Worm (Caenorhabditis elegans) whole organism, mixed stage, embryonic: ENCODE data around the gene rpl-36.

Experiments
- bed-3 ChIP-seq: fragments of 200-800 bp; sonication (Bioruptor generic); optimal IDR thresholded peaks from 3 replicates; lab custom pipeline; 2018; ENCODE audit warnings: mild to moderate bottlenecking, missing genetic modification characterization, moderate library complexity, missing compliant biosample characterization
- blmp-1 ChIP-seq: fragments of 150-350 bp; optimal IDR thresholded peaks from 2 replicates; lab custom pipeline; 2014; ENCODE audit warnings: missing biosample characterization, missing genetic modification characterization
- ceh-83 ChIP-seq: fragments of 200-800 bp; sonication (Bioruptor generic); optimal IDR thresholded peaks from 2 replicates; lab custom pipeline; 2018; ENCODE audit warnings: mild to moderate bottlenecking, missing genetic modification characterization, missing compliant biosample characterization
- ces-1 ChIP-seq: fragments of 150-350 bp; optimal IDR thresholded peaks from 2 replicates; lab custom pipeline; 2014; ENCODE audit warnings: missing biosample characterization, missing genetic modification reagents, missing genetic modification characterization
- cnd-1 ChIP-seq: fragments of 200-800 bp; sonication (Bioruptor generic); optimal IDR thresholded peaks from 2 replicates; lab custom pipeline; 2018; ENCODE audit warnings: mild to moderate bottlenecking, missing genetic modification characterization, missing compliant biosample characterization
- drap-1 ChIP-seq: fragments of 200-800 bp; sonication (Bioruptor generic); optimal IDR thresholded peaks from 3 replicates; lab custom pipeline; 2018; ENCODE audit warnings: mild to moderate bottlenecking, missing genetic modification characterization, missing compliant biosample characterization
- elt-3 ChIP-seq: fragments of 150-350 bp; optimal IDR thresholded peaks from 2 replicates; lab custom pipeline; 2014; ENCODE audit warnings: missing biosample characterization, missing genetic modification characterization
- flh-1 ChIP-seq: fragments of 200-800 bp; sonication (Bioruptor generic); optimal IDR thresholded peaks from 2 replicates; lab custom pipeline; 2018; ENCODE audit warnings: mild to moderate bottlenecking, missing genetic modification characterization, moderate library complexity, missing compliant biosample characterization
- hlh-1 ChIP-seq: fragments of 150-350 bp; optimal IDR thresholded peaks from 2 replicates; lab custom pipeline; 2014; ENCODE audit warnings: missing biosample characterization, missing genetic modification reagents, missing genetic modification characterization
- lin-13 ChIP-seq: fragments of 150-350 bp; optimal IDR thresholded peaks from 2 replicates; lab custom pipeline; 2014; ENCODE audit warnings: missing biosample characterization, missing genetic modification characterization
- lin-32 ChIP-seq: fragments of 200-800 bp; sonication (Bioruptor generic); optimal IDR thresholded peaks from 2 replicates; lab custom pipeline; 2018; ENCODE audit warnings: mild to moderate bottlenecking, missing genetic modification characterization, missing compliant biosample characterization
- mab-5 ChIP-seq: fragments of 150-350 bp; optimal IDR thresholded peaks from 2 replicates; lab custom pipeline; 2014; ENCODE audit warnings: missing biosample characterization, missing genetic modification characterization
- mep-1 ChIP-seq: fragments of 150-350 bp; optimal IDR thresholded peaks from 2 replicates; lab custom pipeline; 2017; ENCODE audit warnings: missing biosample characterization, missing genetic modification reagents, missing genetic modification characterization, inconsistent platforms
- nhr-76 ChIP-seq: sonication (generic microtip); optimal IDR thresholded peaks from 2 replicates; lab custom pipeline; 2017; ENCODE audit warnings: missing biosample characterization, missing genetic modification characterization
- pha-4 ChIP-seq: fragments of 150-350 bp; optimal IDR thresholded peaks from 2 replicates; lab custom pipeline; 2018; ENCODE audit warnings: missing biosample characterization, missing genetic modification reagents, missing genetic modification characterization
- sem-2 ChIP-seq: fragments of 200-800 bp; sonication (Bioruptor generic); optimal IDR thresholded peaks from 2 replicates; lab custom pipeline; 2018; ENCODE audit warnings: mild to moderate bottlenecking, missing genetic modification characterization, missing compliant biosample characterization
- snpc-4 ChIP-seq: fragments of 150-350 bp; optimal IDR thresholded peaks from 2 replicates; lab custom pipeline; 2014; ENCODE audit warnings: missing biosample characterization, missing genetic modification characterization
- tbx-8 ChIP-seq: fragments of 200-800 bp; sonication (Bioruptor generic); optimal IDR thresholded peaks from 2 replicates; lab custom pipeline; 2018; ENCODE audit warnings: mild to moderate bottlenecking, missing genetic modification characterization, moderate library complexity, missing compliant biosample characterization
- unc-120 ChIP-seq: sonication (generic microtip); optimal IDR thresholded peaks from 2 replicates; lab custom pipeline; 2017; ENCODE audit warnings: missing genetic modification characterization, missing compliant biosample characterization; ENCODE audit not compliant: poor library complexity, severe bottlenecking
- zip-8 ChIP-seq: fragments of 150-350 bp; optimal IDR thresholded peaks from 2 replicates; lab custom pipeline; 2014; ENCODE audit warnings: missing biosample characterization, missing genetic modification characterization

The rpl-36 gene

ce11 chrIII:7223029-7223428 is 43.0 kb downstream of the rpl-36 start, which contains the start of gene der-2:
der-2 (minus strand) TSS chrIII:7223129.
- no peak for TF ChIP-seq zip-8 (tag; lab: Kevin White, UChicago)
- no peak for TF ChIP-seq drap-1
- no peak for TF ChIP-seq unc-120 (tag; lab: Kevin White, UChicago)
- no peak for TF ChIP-seq elt-3 (tag; lab: Kevin White, UChicago)
- TF ChIP-seq flh-1 (GFP tag; lab: Kevin White, UChicago), result no peak

ce11 chrIII:7226607-7227006 is 46.6 kb downstream of the rpl-36 start, which contains the start of gene hsp-75:
hsp-75 (minus strand) TSS chrIII:7226707.
- no peak for TF ChIP-seq lin-32 (GFP tag; lab: Kevin White, UChicago)
- no peak for TF ChIP-seq nhr-76 (tag; lab: Kevin White, UChicago)
- no peak for TF ChIP-seq zip-8 (tag; lab: Kevin White, UChicago)
- TF ChIP-seq bed-3 (GFP tag; lab: Kevin White, UChicago), result no peak
- no peak for TF ChIP-seq hlh-1 (tag; lab: Kevin White, UChicago)
- no peak for TF ChIP-seq unc-120 (tag; lab: Kevin White, UChicago)
- TF ChIP-seq drap-1, result no peak
- no peak for TF ChIP-seq mab-5 (tag; lab: Kevin White, UChicago)
- TF ChIP-seq ceh-83 (GFP tag; lab: Kevin White, UChicago), result no peak
- TF ChIP-seq mep-1 (tag; lab: Kevin White, UChicago), result no peak
- TF ChIP-seq blmp-1 (tag; lab: Kevin White, UChicago), result no peak
- TF ChIP-seq sem-2 (GFP tag; lab: Kevin White, UChicago), result no peak
- TF ChIP-seq flh-1 (GFP tag; lab: Kevin White, UChicago), result no peak
- TF ChIP-seq cnd-1 (tag; lab: Kevin White, UChicago), result no peak
- no peak for TF ChIP-seq snpc-4
- TF ChIP-seq ces-1 (GFP tag; lab: Kevin White, UChicago), result no peak
- TF ChIP-seq pha-4 (tag; lab: Kevin White, UChicago), result no peak
- TF ChIP-seq elt-3 (tag; lab: Kevin White, UChicago), result no peak
- TF ChIP-seq tbx-8, result no peak

ce11 chrIII:7229687-7230086 is 49.6 kb downstream of the rpl-36 start, which contains the start of gene R151.8:
R151.8 (minus strand) TSS chrIII:7229787.
- TF ChIP-seq tbx-8, result no peak
- no peak for TF ChIP-seq mep-1 (tag; lab: Kevin White, UChicago)
- no peak for TF ChIP-seq lin-13 (tag; lab: Kevin White, UChicago)
- no peak for TF ChIP-seq sem-2 (GFP tag; lab: Kevin White, UChicago)
